Worm (Caenorhabditis elegans) whole organism, L3 larva: Measurements from ENCODE around the gene F53B3.6.

Experiments
- R02D3.7 ChIP-seq: fragments of 150-350 bp; optimal IDR thresholded peaks from 2 replicates; lab custom pipeline; 2014; ENCODE audit warnings: missing biosample characterization, missing genetic modification characterization
- ama-1 ChIP-seq: fragments of 150-350 bp; optimal IDR thresholded peaks from 2 replicates; lab custom pipeline; 2018
- ceh-16 ChIP-seq: sonication (generic microtip); optimal IDR thresholded peaks from 2 replicates; lab custom pipeline; 2017; ENCODE audit warnings: missing biosample characterization, missing genetic modification characterization
- ceh-28 ChIP-seq: fragments of 150-350 bp; optimal IDR thresholded peaks from 2 replicates; lab custom pipeline; 2014; ENCODE audit warnings: missing biosample characterization, missing genetic modification reagents, missing genetic modification characterization
- egl-5 ChIP-seq: fragments of 150-350 bp; optimal IDR thresholded peaks from 2 replicates; lab custom pipeline; 2017; ENCODE audit warnings: missing biosample characterization, missing genetic modification reagents, missing genetic modification characterization, inconsistent platforms
- elt-1 ChIP-seq: fragments of 150-350 bp; optimal IDR thresholded peaks from 2 replicates; lab custom pipeline; 2014; ENCODE audit warnings: missing biosample characterization, missing genetic modification characterization
- elt-2 ChIP-seq: sonication (generic microtip); optimal IDR thresholded peaks from 2 replicates; lab custom pipeline; 2016; ENCODE audit warnings: missing genetic modification reagents, mild to moderate bottlenecking, missing genetic modification characterization, missing compliant biosample characterization
- elt-3 ChIP-seq, 3 experiments: fragments of 150-350 bp in 1 of 3; sonication (generic microtip) in 2 of 3; optimal IDR thresholded peaks; 2 replicates in 2 of 3; 4 replicates in 1 of 3; lab custom pipeline; 2014 to 2017; ENCODE audit warnings: missing biosample characterization in 3 of 3, missing genetic modification characterization in 3 of 3
- eor-1 ChIP-seq, 2 experiments: fragments of 150-350 bp; optimal IDR thresholded peaks; 2 replicates each; lab custom pipeline; 2014 to 2018; ENCODE audit warnings: missing biosample characterization in 2 of 2, missing genetic modification characterization in 2 of 2
- fkh-2 ChIP-seq: fragments of 150-350 bp; optimal IDR thresholded peaks from 2 replicates; lab custom pipeline; 2014; ENCODE audit warnings: missing biosample characterization, missing genetic modification reagents, missing genetic modification characterization
- fos-1 ChIP-seq: fragments of 150-350 bp; optimal IDR thresholded peaks from 2 replicates; lab custom pipeline; 2014; ENCODE audit warnings: missing biosample characterization, missing genetic modification characterization
- hmg-11 ChIP-seq: sonication (generic microtip); optimal IDR thresholded peaks from 2 replicates; lab custom pipeline; 2016; ENCODE audit warnings: missing genetic modification characterization, missing compliant biosample characterization
- jun-1 ChIP-seq: fragments of 150-350 bp; optimal IDR thresholded peaks from 2 replicates; lab custom pipeline; 2014; ENCODE audit warnings: missing biosample characterization, missing genetic modification reagents, missing genetic modification characterization
- lin-15B ChIP-seq: fragments of 150-350 bp; optimal IDR thresholded peaks from 2 replicates; lab custom pipeline; 2014; ENCODE audit warnings: missing biosample characterization, missing genetic modification characterization
- lin-39 ChIP-seq: fragments of 150-350 bp; optimal IDR thresholded peaks from 2 replicates; lab custom pipeline; 2018; ENCODE audit warnings: missing biosample characterization, missing genetic modification reagents, missing genetic modification characterization
- lsy-12 ChIP-seq: sonication (generic microtip); optimal IDR thresholded peaks from 2 replicates; lab custom pipeline; 2016; ENCODE audit warnings: mild to moderate bottlenecking, missing genetic modification characterization, missing compliant biosample characterization
- mdl-1 ChIP-seq: fragments of 150-350 bp; optimal IDR thresholded peaks from 2 replicates; lab custom pipeline; 2014; ENCODE audit warnings: missing biosample characterization, missing genetic modification characterization
- mml-1 ChIP-seq: fragments of 150-350 bp; sonication (generic microtip); optimal IDR thresholded peaks from 3 replicates; lab custom pipeline; 2014; ENCODE audit warnings: missing biosample characterization, missing genetic modification characterization
- nhr-11 ChIP-seq: fragments of 150-350 bp; optimal IDR thresholded peaks from 2 replicates; lab custom pipeline; 2014; ENCODE audit warnings: missing biosample characterization, missing genetic modification characterization
- nhr-12 ChIP-seq: fragments of 150-350 bp; optimal IDR thresholded peaks from 2 replicates; lab custom pipeline; 2014; ENCODE audit warnings: missing biosample characterization, missing genetic modification characterization
- nhr-23 ChIP-seq: fragments of 150-350 bp; optimal IDR thresholded peaks from 2 replicates; lab custom pipeline; 2014; ENCODE audit warnings: missing biosample characterization, missing genetic modification reagents, missing genetic modification characterization
- nhr-237 ChIP-seq: fragments of 150-350 bp; optimal IDR thresholded peaks from 2 replicates; lab custom pipeline; 2014; ENCODE audit warnings: missing biosample characterization, missing genetic modification characterization
- nhr-25 ChIP-seq: sonication (generic microtip); optimal IDR thresholded peaks from 2 replicates; lab custom pipeline; 2017; ENCODE audit warnings: missing biosample characterization, missing genetic modification characterization
- nhr-28 ChIP-seq: fragments of 150-350 bp; optimal IDR thresholded peaks from 2 replicates; lab custom pipeline; 2014; ENCODE audit warnings: missing biosample characterization, missing genetic modification characterization
- nhr-43 ChIP-seq: sonication (generic microtip); optimal IDR thresholded peaks from 2 replicates; lab custom pipeline; 2016; ENCODE audit warnings: mild to moderate bottlenecking, missing genetic modification characterization, missing compliant biosample characterization; ENCODE audit not compliant: poor library complexity, severe bottlenecking
- nhr-77 ChIP-seq: fragments of 150-350 bp; optimal IDR thresholded peaks from 2 replicates; lab custom pipeline; 2014; ENCODE audit warnings: missing biosample characterization, missing genetic modification characterization
- pha-4 ChIP-seq: fragments of 150-350 bp; optimal IDR thresholded peaks from 2 replicates; lab custom pipeline; 2014; ENCODE audit warnings: missing biosample characterization, missing genetic modification reagents, missing genetic modification characterization
- pqm-1 ChIP-seq: fragments of 150-350 bp; optimal IDR thresholded peaks from 2 replicates; lab custom pipeline; 2017; ENCODE audit warnings: missing biosample characterization, missing genetic modification characterization, inconsistent platforms
- sea-2 ChIP-seq: fragments of 150-350 bp; sonication (generic microtip); optimal IDR thresholded peaks from 4 replicates; lab custom pipeline; 2014; ENCODE audit warnings: missing biosample characterization, missing genetic modification reagents, missing genetic modification characterization
- skn-1 ChIP-seq: fragments of 150-350 bp; optimal IDR thresholded peaks from 2 replicates; lab custom pipeline; 2014; ENCODE audit warnings: missing biosample characterization, missing genetic modification characterization
- snpc-4 ChIP-seq: fragments of 150-350 bp; optimal IDR thresholded peaks from 2 replicates; lab custom pipeline; 2014; ENCODE audit warnings: missing biosample characterization, missing genetic modification characterization
- unc-39 ChIP-seq: sonication (generic microtip); optimal IDR thresholded peaks from 4 replicates; lab custom pipeline; 2017; ENCODE audit warnings: missing biosample characterization, missing genetic modification characterization
- zag-1 ChIP-seq: fragments of 150-350 bp; optimal IDR thresholded peaks from 2 replicates; lab custom pipeline; 2014; ENCODE audit warnings: missing biosample characterization, missing genetic modification characterization
- ztf-11 ChIP-seq: fragments of 150-350 bp; optimal IDR thresholded peaks from 2 replicates; lab custom pipeline; 2014; ENCODE audit warnings: missing biosample characterization, missing genetic modification characterization

Gene F53B3.6

ce11 chrX:2863946-2864345 is at the start of gene F53B3.6:
Gene F53B3.6, plus strand, starts transcription at chrX:2864229.
- TF ChIP-seq nhr-25 (tag; lab: Kevin White, UChicago) (peak; percentile 36), egl-5 (tag; lab: Kevin White, UChicago) (no peak), ceh-16 (tag; lab: Kevin White, UChicago) (no peak), nhr-23 (peak; percentile 13), nhr-43 (peak; percentile 44), eor-1 (tag; optimal IDR thresholded peaks at IDR 0.05; lab: Kevin White, UChicago) (no peak)
- TF ChIP-seq, all 47 proteins: peak for 3

ce11 chrX:2818899-2819298 is 45.1 kb upstream of the F53B3.6 start:
- TF ChIP-seq lin-15B (tag; lab: Kevin White, UChicago) (no peak), snpc-4 (tag; lab: Kevin White, UChicago) (no peak), zag-1 (tag; lab: Kevin White, UChicago) (no peak), nhr-77 (tag; lab: Kevin White, UChicago) (no peak), nhr-11 (tag; lab: Kevin White, UChicago) (no peak), sea-2 (GFP tag; lab: Kevin White, UChicago) (no peak), ama-1 (no peak), fkh-2 (no peak), jun-1 (tag; lab: Kevin White, UChicago) (no peak), lin-39 (tag; lab: Kevin White, UChicago) (no peak), elt-3 (tag; optimal IDR thresholded peaks at IDR 0.05; lab: Kevin White, UChicago) (no peak), mdl-1 (tag; lab: Kevin White, UChicago) (no peak), unc-39 (no peak)

DNA sequence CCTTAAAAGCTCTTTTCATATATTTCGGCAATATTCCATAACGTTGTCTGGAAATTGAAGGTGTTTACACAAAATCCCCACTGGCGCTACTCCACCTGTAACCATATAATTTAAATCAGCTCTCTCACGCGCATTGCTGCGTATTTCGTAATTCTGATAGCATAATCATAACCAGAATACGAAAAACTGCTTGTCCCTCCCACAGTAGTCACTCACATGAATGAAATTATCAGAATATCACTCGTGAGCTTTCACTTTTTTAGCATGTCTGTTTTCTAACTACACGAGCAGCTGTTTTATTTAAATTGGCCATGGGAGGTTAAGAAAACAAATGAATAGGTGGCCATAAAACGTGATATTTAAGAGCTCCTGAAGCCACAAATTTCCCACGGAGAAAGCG is 44.3 kb upstream of the F53B3.6 start:
- TF ChIP-seq nhr-237 (tag; lab: Kevin White, UChicago) (no peak), pqm-1 (tag; lab: Kevin White, UChicago) (no peak), zag-1 (tag; lab: Kevin White, UChicago) (no peak), unc-39 (no peak)

DNA sequence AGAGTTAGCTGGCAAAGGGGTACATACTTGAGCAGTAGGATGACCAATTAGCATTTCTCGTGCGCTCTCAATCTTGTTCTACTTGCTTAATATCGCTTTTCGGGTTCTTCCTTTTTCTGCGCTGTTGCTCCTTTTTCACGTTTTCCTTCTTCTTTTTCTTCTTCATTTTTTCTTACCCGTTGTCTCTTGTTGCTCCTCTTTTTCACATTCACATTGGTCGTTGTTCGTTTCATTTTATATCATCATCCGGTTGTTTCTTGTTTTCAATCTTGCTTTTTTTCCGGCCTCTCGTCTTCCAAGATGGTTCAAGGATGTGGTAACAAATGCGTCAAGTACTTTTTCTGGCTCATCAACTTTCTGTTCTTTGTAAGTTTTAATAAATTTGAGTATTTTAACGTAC is 43.9 kb upstream of the F53B3.6 start, which contains the start of gene tsp-6:
Gene tsp-6 (plus strand): TSS at position 301 of the 400 bp plus-strand sequence.
- TF ChIP-seq lin-39 (tag; lab: Kevin White, UChicago) (no peak), nhr-43 (no peak), lin-15B (tag; lab: Kevin White, UChicago) (no peak), mml-1 (tag; lab: Kevin White, UChicago) (no peak), hmg-11 (no peak), lsy-12 (no peak), zag-1 (tag; lab: Kevin White, UChicago) (no peak), R02D3.7 (no peak), pqm-1 (tag; lab: Kevin White, UChicago) (no peak), nhr-23 (no peak), nhr-11 (tag; lab: Kevin White, UChicago) (no peak), ztf-11 (tag; lab: Kevin White, UChicago) (no peak), nhr-28 (tag; lab: Kevin White, UChicago) (no peak)

DNA sequence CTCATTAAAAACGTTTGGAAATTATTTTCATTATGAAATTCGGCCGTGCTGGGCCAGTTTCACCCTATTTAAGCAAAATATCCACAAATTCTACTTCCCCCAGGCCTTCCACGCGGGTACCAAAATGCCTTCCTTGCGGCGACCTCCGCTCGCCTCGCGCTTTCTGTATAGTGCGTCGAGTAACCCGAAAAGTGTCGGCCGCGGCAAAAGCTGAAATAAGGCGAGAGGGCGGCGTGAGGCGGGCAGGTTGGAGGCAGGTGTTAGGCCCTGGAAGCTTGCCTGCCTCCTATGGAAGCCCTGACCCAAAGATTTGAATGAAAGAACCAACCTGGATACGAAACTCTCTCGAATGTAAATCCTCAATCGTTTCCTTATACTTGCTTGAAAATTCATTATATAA is 37.7 kb upstream of the F53B3.6 start:
- TF ChIP-seq snpc-4 (tag; lab: Kevin White, UChicago) (no peak), nhr-77 (tag; lab: Kevin White, UChicago) (no peak), nhr-12 (tag; lab: Kevin White, UChicago) (no peak), eor-1 (tag; optimal IDR thresholded peaks at IDR 0.05; lab: Kevin White, UChicago) (no peak), mml-1 (tag; lab: Kevin White, UChicago) (no peak), nhr-28 (tag; lab: Kevin White, UChicago) (no peak), nhr-237 (tag; lab: Kevin White, UChicago) (no peak), elt-1 (tag; lab: Kevin White, UChicago) (no peak), ceh-28 (tag; lab: Kevin White, UChicago) (no peak), skn-1 (tag; lab: Kevin White, UChicago) (no peak)

- TF ChIP-seq eor-1 (tag; optimal IDR thresholded peaks at IDR 0.05; lab: Kevin White, UChicago) (no peak), fos-1 (tag; lab: Kevin White, UChicago) (no peak), elt-3 (tag; optimal IDR thresholded peaks at IDR 0.05; lab: Kevin White, UChicago) (no peak), pha-4 (tag; lab: Kevin White, UChicago) (no peak), hmg-11 (no peak), fkh-2 (no peak), lin-15B (tag; lab: Kevin White, UChicago) (no peak), unc-39 (no peak), elt-2 (no peak), lsy-12 (no peak), nhr-23 (no peak), skn-1 (tag; lab: Kevin White, UChicago) (no peak), mdl-1 (tag; lab: Kevin White, UChicago) (no peak), ceh-28 (tag; lab: Kevin White, UChicago) (no peak), nhr-28 (tag; lab: Kevin White, UChicago) (no peak)
These were observed 36.3 kb upstream of the F53B3.6 start, which contains the start of gene ssr-2 for ce11 chrX:2827702-2828182. Gene ssr-2, minus strand, starts transcription at chrX:2827752.
